ENCODE assay signal across 1 fruit fly cellular context in the genomic region with DNA sequence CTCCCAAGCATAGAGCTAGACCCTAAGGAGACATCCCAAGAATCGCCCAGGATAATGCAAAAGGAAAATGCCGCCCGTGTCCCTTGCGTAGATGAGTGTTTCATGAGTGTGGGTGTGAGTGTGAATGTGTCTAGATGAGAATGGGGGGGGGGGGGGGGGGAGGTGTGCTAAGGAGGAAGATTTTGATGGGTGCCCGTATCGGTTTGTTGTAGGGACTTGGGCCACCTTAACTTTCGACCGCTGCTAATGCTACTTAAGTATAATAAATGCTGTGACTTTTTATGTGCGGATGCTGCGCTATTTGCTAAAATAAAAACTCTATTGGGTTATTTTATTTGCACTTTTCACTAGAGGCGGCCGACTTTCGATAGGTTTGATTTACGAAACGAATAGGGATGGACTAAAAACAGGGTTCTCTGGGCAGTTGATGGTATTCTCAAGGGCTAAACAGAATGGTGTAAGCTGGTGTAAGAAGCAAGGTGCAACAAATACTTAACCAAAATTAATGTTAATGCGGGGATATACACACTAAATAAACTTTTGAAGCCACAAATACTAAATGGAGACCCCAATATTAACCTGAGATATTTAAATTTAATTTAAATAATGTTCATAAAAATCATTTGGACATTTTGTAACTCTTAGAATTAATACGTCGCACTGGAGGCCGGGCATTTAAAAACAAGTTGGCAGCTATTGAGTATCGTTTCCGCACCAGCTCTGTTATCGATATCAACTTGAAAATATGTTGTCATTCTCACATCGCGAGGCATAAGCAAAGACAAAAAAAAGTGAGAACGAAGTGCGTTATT.
A peak's percentile ranks its signal among the peaks of the same experiment; 100 is the strongest.
TF ChIP-seq lines count a peak whose summit lies in the region.

A gene (minus strand): TSS at position 407 of the 812 bp plus-strand sequence.
A gene (plus strand): TSS at position 786 of the 812 bp plus-strand sequence.

TF ChIP-seq in whole organism, embryonic, 481 proteins besides CTCF, POLR2A, EP300 and RAD21 (continued from another document and continues in another):
- peak; percentile 91 for TF ChIP-seq CG9727 (GFP tag; optimal IDR thresholded peaks at IDR 0.05; lab: Kevin White, UChicago)
- TF ChIP-seq fd102C (GFP tag; optimal IDR thresholded peaks at IDR 0.05; lab: Kevin White, UChicago) = peak; percentile 13
- peak; percentile 90 for TF ChIP-seq CG10147 (GFP tag; optimal IDR thresholded peaks at IDR 0.05; lab: Kevin White, UChicago)
- peak; percentile 67; the same call in 1 of the 2 replicates for TF ChIP-seq CG43689 (GFP tag; IDR thresholded peaks at IDR 0.05; lab: Robert Waterston, UW)
- peak; percentile 86 for TF ChIP-seq dmrt11E (tag; optimal IDR thresholded peaks at IDR 0.05; lab: Kevin White, UChicago)
- peak; percentile 72 for TF ChIP-seq CG5245 (GFP tag; optimal IDR thresholded peaks at IDR 0.05; lab: Kevin White, UChicago)
- peak; percentile 83 for TF ChIP-seq vvl (GFP tag; IDR thresholded peaks at IDR 0.05; lab: Robert Waterston, UW)
- no peak for TF ChIP-seq chinmo (GFP tag; IDR thresholded peaks at IDR 0.05; lab: Robert Waterston, UW; ENCODE audit: partially characterized antibody)
- peak; percentile 49; the same call in 1 of the 2 replicates for TF ChIP-seq CkIIα-i1 (GFP tag; IDR thresholded peaks at IDR 0.05; lab: Robert Waterston, UW)
- peak; percentile 94 for TF ChIP-seq klu (GFP tag; IDR thresholded peaks at IDR 0.05; lab: Robert Waterston, UW)
- peak; percentile 71 for TF ChIP-seq ab (GFP tag; optimal IDR thresholded peaks at IDR 0.05; lab: Kevin White, UChicago)
- peak; percentile 89 for TF ChIP-seq CG17359 (tag; optimal IDR thresholded peaks at IDR 0.05; lab: Kevin White, UChicago)
- TF ChIP-seq org-1 (GFP tag; optimal IDR thresholded peaks at IDR 0.05; lab: Kevin White, UChicago) = peak; percentile 72
- TF ChIP-seq Dip2 (GFP tag; IDR thresholded peaks at IDR 0.05; lab: Robert Waterston, UW) = peak; percentile 52; the same call in 1 of the 2 replicates
- TF ChIP-seq NK7.1 (GFP tag; optimal IDR thresholded peaks at IDR 0.05; lab: Kevin White, UChicago) = peak; percentile 52
- peak; percentile 52 for TF ChIP-seq MTF-1 (GFP tag; optimal IDR thresholded peaks at IDR 0.05; lab: Kevin White, UChicago; ENCODE audit: borderline replicate concordance)
- TF ChIP-seq CG31365 (tag; optimal IDR thresholded peaks at IDR 0.05; lab: Kevin White, UChicago) = peak; percentile 32
- TF ChIP-seq Blimp-1 (GFP tag; optimal IDR thresholded peaks at IDR 0.05; lab: Kevin White, UChicago) = peak; percentile 83
- TF ChIP-seq Stat92E (GFP tag; optimal IDR thresholded peaks at IDR 0.05; lab: Kevin White, UChicago) = no peak
- no peak for TF ChIP-seq usp (GFP tag; optimal IDR thresholded peaks at IDR 0.05; lab: Kevin White, UChicago)
- peak; percentile 73 for TF ChIP-seq mirr (GFP tag; optimal IDR thresholded peaks at IDR 0.05; lab: Kevin White, UChicago)
- peak; percentile 16 for TF ChIP-seq CG4707 (GFP tag; optimal IDR thresholded peaks at IDR 0.05; lab: Kevin White, UChicago)
- peak; percentile 63 for TF ChIP-seq Ravus (GFP tag; IDR thresholded peaks at IDR 0.05; lab: Robert Waterston, UW)
- peak; percentile 82 for TF ChIP-seq shn (GFP tag; optimal IDR thresholded peaks at IDR 0.05; lab: Kevin White, UChicago)
- TF ChIP-seq CG32772 (GFP tag; IDR thresholded peaks at IDR 0.05; lab: Robert Waterston, UW) = peak; percentile 91
- TF ChIP-seq CG7357 (GFP tag; IDR thresholded peaks at IDR 0.05; lab: Robert Waterston, UW) = peak; percentile 88
- peak; percentile 87 for TF ChIP-seq sqz (GFP tag; optimal IDR thresholded peaks at IDR 0.05; lab: Kevin White, UChicago)
- TF ChIP-seq p53 (GFP tag; optimal IDR thresholded peaks at IDR 0.05; lab: Kevin White, UChicago) = peak; percentile 11
- peak; percentile 92 for TF ChIP-seq CG11456 (GFP tag; IDR thresholded peaks at IDR 0.05; lab: Robert Waterston, UW)
- TF ChIP-seq CG10565 (GFP tag; optimal IDR thresholded peaks at IDR 0.05; lab: Kevin White, UChicago) = peak; percentile 24
- peak; percentile 92 for TF ChIP-seq CG18619 (GFP tag; optimal IDR thresholded peaks at IDR 0.05; lab: Kevin White, UChicago)
- TF ChIP-seq Tbp (GFP tag; optimal IDR thresholded peaks at IDR 0.05; lab: Kevin White, UChicago) = no peak
- peak; percentile 89 to 90 for TF ChIP-seq Hr51 (GFP tag; optimal IDR thresholded peaks at IDR 0.05; lab: Kevin White, UChicago)
- TF ChIP-seq pzg (GFP tag; optimal IDR thresholded peaks at IDR 0.05; lab: Kevin White, UChicago) = peak; percentile 57
- TF ChIP-seq bowl (GFP tag; IDR thresholded peaks at IDR 0.05; lab: Robert Waterston, UW) = no peak
- TF ChIP-seq Doc2 (GFP tag; IDR thresholded peaks at IDR 0.05; lab: Robert Waterston, UW) = peak; percentile 42; the same call in 1 of the 2 replicates
- peak; percentile 68 for TF ChIP-seq CG33213 (GFP tag; optimal IDR thresholded peaks at IDR 0.05; lab: Kevin White, UChicago)
- peak; percentile 93 for TF ChIP-seq NFAT (GFP tag; IDR thresholded peaks at IDR 0.05; lab: Robert Waterston, UW)
- no peak for TF ChIP-seq yki (optimal IDR thresholded peaks at IDR 0.05; lab: Kevin White, UChicago)
- TF ChIP-seq Atf-2 (GFP tag; optimal IDR thresholded peaks at IDR 0.05; lab: Kevin White, UChicago) = peak; percentile 85
- TF ChIP-seq trem (tag; optimal IDR thresholded peaks at IDR 0.05; lab: Kevin White, UChicago) = peak; percentile 99
- TF ChIP-seq CG11085 (GFP tag; IDR thresholded peaks at IDR 0.05; lab: Robert Waterston, UW) = peak; percentile 90
- TF ChIP-seq Poxn (GFP tag; IDR thresholded peaks at IDR 0.05; lab: Robert Waterston, UW) = peak; percentile 80
- peak; percentile 86 for TF ChIP-seq sd (tag; optimal IDR thresholded peaks at IDR 0.05; lab: Kevin White, UChicago)
- TF ChIP-seq hth (optimal IDR thresholded peaks at IDR 0.05; lab: Kevin White, UChicago) = no peak
- TF ChIP-seq CG6813 (GFP tag; optimal IDR thresholded peaks at IDR 0.05; lab: Kevin White, UChicago) = peak; percentile 48
- peak; percentile 91 for TF ChIP-seq CG34422 (GFP tag; IDR thresholded peaks at IDR 0.05; lab: Robert Waterston, UW)
- peak; percentile 48 for TF ChIP-seq tll (GFP tag; optimal IDR thresholded peaks at IDR 0.05; lab: Kevin White, UChicago)
- peak; percentile 90; the same call in 1 of the 2 replicates for TF ChIP-seq ranshi (GFP tag; IDR thresholded peaks at IDR 0.05; lab: Robert Waterston, UW)
- TF ChIP-seq sim (GFP tag; IDR thresholded peaks at IDR 0.05; lab: Robert Waterston, UW) = 0 out of 2 replicates have a peak, but pooled peaks have one; percentile 40
- TF ChIP-seq Ets97D (GFP tag; optimal IDR thresholded peaks at IDR 0.05; lab: Kevin White, UChicago) = peak; percentile 79
- no peak for TF ChIP-seq HLHmδ (GFP tag; optimal IDR thresholded peaks at IDR 0.05; lab: Kevin White, UChicago)
- peak; percentile 87 for TF ChIP-seq CG14014 (GFP tag; IDR thresholded peaks at IDR 0.05; lab: Robert Waterston, UW)
- TF ChIP-seq tup (GFP tag; optimal IDR thresholded peaks at IDR 0.05; lab: Kevin White, UChicago) = peak; percentile 76
- TF ChIP-seq CG8388 (GFP tag; optimal IDR thresholded peaks at IDR 0.05; lab: Kevin White, UChicago) = peak; percentile 85
- peak; percentile 58 for TF ChIP-seq Jarid2 (GFP tag; optimal IDR thresholded peaks at IDR 0.05; lab: Kevin White, UChicago)
- peak; percentile 89 for TF ChIP-seq Meics (GFP tag; optimal IDR thresholded peaks at IDR 0.05; lab: Kevin White, UChicago)
- peak; percentile 85 for TF ChIP-seq CG4820 (GFP tag; optimal IDR thresholded peaks at IDR 0.05; lab: Kevin White, UChicago)
- TF ChIP-seq Pdp1 (GFP tag; optimal IDR thresholded peaks at IDR 0.05; lab: Kevin White, UChicago) = peak; percentile 88 to 96
- peak; percentile 72 for TF ChIP-seq CG17328 (GFP tag; IDR thresholded peaks at IDR 0.05; lab: Robert Waterston, UW)
- peak; percentile 89 for TF ChIP-seq CG8924 (tag; optimal IDR thresholded peaks at IDR 0.05; lab: Kevin White, UChicago)
- TF ChIP-seq CG12744 (GFP tag; optimal IDR thresholded peaks at IDR 0.05; lab: Kevin White, UChicago) = peak; percentile 57
- no peak for TF ChIP-seq ac (GFP tag; optimal IDR thresholded peaks at IDR 0.05; lab: Kevin White, UChicago)
- peak; percentile 46 for TF ChIP-seq CG2875 (GFP tag; optimal IDR thresholded peaks at IDR 0.05; lab: Kevin White, UChicago)
- TF ChIP-seq CG1602 (GFP tag; optimal IDR thresholded peaks at IDR 0.05; lab: Kevin White, UChicago) = peak; percentile 94
- peak; percentile 90 for TF ChIP-seq slou (GFP tag; optimal IDR thresholded peaks at IDR 0.05; lab: Kevin White, UChicago)
- peak; percentile 81 for TF ChIP-seq CG18476 (GFP tag; optimal IDR thresholded peaks at IDR 0.05; lab: Kevin White, UChicago)
- no peak for TF ChIP-seq pita (GFP tag; optimal IDR thresholded peaks at IDR 0.05; lab: Kevin White, UChicago)
- peak; percentile 90 for TF ChIP-seq HmgZ (tag; optimal IDR thresholded peaks at IDR 0.05; lab: Kevin White, UChicago)
- TF ChIP-seq nmo (GFP tag; optimal IDR thresholded peaks at IDR 0.05; lab: Kevin White, UChicago) = peak; percentile 95
- TF ChIP-seq hb (GFP tag; IDR thresholded peaks at IDR 0.05; lab: Robert Waterston, UW; ENCODE audit: partially characterized antibody) = peak; percentile 60; the same call in 1 of the 3 replicates
- TF ChIP-seq ATbp (GFP tag; optimal IDR thresholded peaks at IDR 0.05; lab: Kevin White, UChicago) = peak; percentile 59
- TF ChIP-seq oc (tag; optimal IDR thresholded peaks at IDR 0.05; lab: Kevin White, UChicago) = no peak
- TF ChIP-seq CG17802 (tag; optimal IDR thresholded peaks at IDR 0.05; lab: Kevin White, UChicago) = peak; percentile 67
- TF ChIP-seq knrl (GFP tag; IDR thresholded peaks at IDR 0.05; lab: Robert Waterston, UW; ENCODE audit: partially characterized antibody) = peak; percentile 71
- TF ChIP-seq bab2 (GFP tag; optimal IDR thresholded peaks at IDR 0.05; lab: Kevin White, UChicago) = peak; percentile 92
- no peak for TF ChIP-seq exex (tag; optimal IDR thresholded peaks at IDR 0.05; lab: Kevin White, UChicago)
- TF ChIP-seq CG2120 (GFP tag; optimal IDR thresholded peaks at IDR 0.05; lab: Kevin White, UChicago) = peak; percentile 97
- TF ChIP-seq ewg (GFP tag; optimal IDR thresholded peaks at IDR 0.05; lab: Kevin White, UChicago) = peak; percentile 80
- TF ChIP-seq CG13775 (GFP tag; optimal IDR thresholded peaks at IDR 0.05; lab: Kevin White, UChicago) = peak; percentile 95
- peak; percentile 90 for TF ChIP-seq GATAe (GFP tag; conservative IDR thresholded peaks at IDR 0.05; lab: Robert Waterston, UW)
- TF ChIP-seq PHDP (tag; optimal IDR thresholded peaks at IDR 0.05; lab: Kevin White, UChicago) = peak; percentile 87
- TF ChIP-seq CG12659 (GFP tag; optimal IDR thresholded peaks at IDR 0.05; lab: Kevin White, UChicago) = peak; percentile 94
- peak; percentile 85 for TF ChIP-seq CG8290 (GFP tag; optimal IDR thresholded peaks at IDR 0.05; lab: Kevin White, UChicago)
- peak; percentile 26 to 74 for TF ChIP-seq CG8290 (tag; optimal IDR thresholded peaks at IDR 0.05; lab: Kevin White, UChicago)
- no peak for TF ChIP-seq ato (GFP tag; IDR thresholded peaks at IDR 0.05; lab: Robert Waterston, UW; ENCODE audit: partially characterized antibody)
- TF ChIP-seq odd (GFP tag; optimal IDR thresholded peaks at IDR 0.05; lab: Kevin White, UChicago) = peak; percentile 30
- TF ChIP-seq CG11560 (tag; IDR thresholded peaks at IDR 0.05; lab: Robert Waterston, UW) = peak; percentile 89
- TF ChIP-seq dysf (GFP tag; IDR thresholded peaks at IDR 0.05; lab: Robert Waterston, UW) = peak; percentile 94
- TF ChIP-seq CG7839 (tag; optimal IDR thresholded peaks at IDR 0.05; lab: Kevin White, UChicago) = peak; percentile 94
- peak; percentile 90 for TF ChIP-seq E2f1 (GFP tag; IDR thresholded peaks at IDR 0.05; lab: Robert Waterston, UW)
- peak; percentile 47 for TF ChIP-seq ash1 (GFP tag; optimal IDR thresholded peaks at IDR 0.05; lab: Kevin White, UChicago)
- peak; percentile 89 for TF ChIP-seq CG9609 (GFP tag; optimal IDR thresholded peaks at IDR 0.05; lab: Kevin White, UChicago)
- peak; percentile 64 for TF ChIP-seq CG3995 (GFP tag; optimal IDR thresholded peaks at IDR 0.05; lab: Kevin White, UChicago)
- peak; percentile 64 for TF ChIP-seq corto (GFP tag; optimal IDR thresholded peaks at IDR 0.05; lab: Kevin White, UChicago)
- TF ChIP-seq CG3726 (GFP tag; IDR thresholded peaks at IDR 0.05; lab: Robert Waterston, UW) = peak; percentile 73; the same call in 2 of the 3 replicates
- TF ChIP-seq CG3281 (GFP tag; optimal IDR thresholded peaks at IDR 0.05; lab: Kevin White, UChicago) = peak; percentile 88
- TF ChIP-seq CG13424 (tag; optimal IDR thresholded peaks at IDR 0.05; lab: Kevin White, UChicago) = peak; percentile 95
- TF ChIP-seq CHES-1-like (GFP tag; optimal IDR thresholded peaks at IDR 0.05; lab: Kevin White, UChicago) = peak; percentile 84
- TF ChIP-seq phol (tag; optimal IDR thresholded peaks at IDR 0.05; lab: Kevin White, UChicago) = peak; percentile 95
- peak; percentile 88 for TF ChIP-seq CG18262 (tag; optimal IDR thresholded peaks at IDR 0.05; lab: Kevin White, UChicago)
- peak; percentile 68 for TF ChIP-seq dati (GFP tag; IDR thresholded peaks at IDR 0.05; lab: Robert Waterston, UW)
- TF ChIP-seq pb (GFP tag; optimal IDR thresholded peaks at IDR 0.05; lab: Kevin White, UChicago) = peak; percentile 69
- peak; percentile 86 for TF ChIP-seq CG30431 (GFP tag; optimal IDR thresholded peaks at IDR 0.05; lab: Kevin White, UChicago)
- peak; percentile 83 for TF ChIP-seq CG17612 (GFP tag; IDR thresholded peaks at IDR 0.05; lab: Robert Waterston, UW)
- no peak for TF ChIP-seq aop (GFP tag; IDR thresholded peaks at IDR 0.05; lab: Robert Waterston, UW)
- TF ChIP-seq abd-A (tag; optimal IDR thresholded peaks at IDR 0.05; lab: Kevin White, UChicago) = no peak
- TF ChIP-seq CG8281 (tag; optimal IDR thresholded peaks at IDR 0.05; lab: Kevin White, UChicago) = peak; percentile 79
- TF ChIP-seq CG1529 (GFP tag; optimal IDR thresholded peaks at IDR 0.05; lab: Kevin White, UChicago) = peak; percentile 75
- peak; percentile 87 for TF ChIP-seq CG10267 (tag; optimal IDR thresholded peaks at IDR 0.05; lab: Kevin White, UChicago)
- TF ChIP-seq CG30403 (GFP tag; optimal IDR thresholded peaks at IDR 0.05; lab: Kevin White, UChicago) = peak; percentile 97
- TF ChIP-seq CG8478 (optimal IDR thresholded peaks at IDR 0.05; lab: Kevin White, UChicago) = no peak
- peak; percentile 85 for TF ChIP-seq caup (GFP tag; optimal IDR thresholded peaks at IDR 0.05; lab: Kevin White, UChicago; ENCODE audit: severe bottlenecking)
- TF ChIP-seq Ptx1 (GFP tag; IDR thresholded peaks at IDR 0.05; lab: Robert Waterston, UW) = peak; percentile 95
- TF ChIP-seq BtbVII (GFP tag; optimal IDR thresholded peaks at IDR 0.05; lab: Kevin White, UChicago) = peak; percentile 77
- peak; percentile 92 for TF ChIP-seq Fer3 (tag; optimal IDR thresholded peaks at IDR 0.05; lab: Kevin White, UChicago)
- TF ChIP-seq CG11398 (GFP tag; optimal IDR thresholded peaks at IDR 0.05; lab: Kevin White, UChicago) = peak; percentile 30
- peak; percentile 85 for TF ChIP-seq CG15601 (tag; optimal IDR thresholded peaks at IDR 0.05; lab: Kevin White, UChicago)
- TF ChIP-seq CG3407 (GFP tag; optimal IDR thresholded peaks at IDR 0.05; lab: Kevin White, UChicago) = peak; percentile 79
